Fruit fly (Drosophila melanogaster): ENCODE data around the gene CG5934.

dm6 chr3R:27282286-27282685 lies 8.8 kb downstream of the CG5934 start, which contains the start of gene mrt:
- no peak for TF ChIP-seq usp (GFP tag; optimal IDR thresholded peaks at IDR 0.05)
- no peak for TF ChIP-seq psq (optimal IDR thresholded peaks at IDR 0.05)

All from whole organism.